Worm (Caenorhabditis elegans): ENCODE data around the gene E_BE45912.2.

DNA sequence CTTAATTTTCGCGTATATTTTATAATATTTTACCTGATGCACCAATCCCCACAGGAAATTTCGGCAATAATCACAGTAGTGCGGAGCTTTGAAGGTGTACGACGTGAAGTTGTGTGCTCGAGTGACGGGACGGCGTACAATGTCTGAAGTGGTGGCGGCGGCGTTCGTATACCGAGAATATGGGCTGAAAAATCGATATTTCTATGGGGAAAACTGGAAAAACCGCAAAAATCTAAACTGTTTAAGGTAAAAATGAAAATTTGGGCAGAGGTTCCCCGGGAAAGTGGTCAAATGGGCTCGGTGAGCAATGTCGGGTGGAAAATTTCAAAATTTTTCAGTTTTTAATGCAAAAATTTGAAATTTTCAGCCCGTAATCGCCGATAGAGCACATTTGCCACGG lies 4.0 kb upstream of the E_BE45912.2 start:
- no peak for TF ChIP-seq zag-1 (tag; optimal IDR thresholded peaks at IDR 0.05)
- no peak for TF ChIP-seq elt-2 (tag; optimal IDR thresholded peaks at IDR 0.05)
- TF ChIP-seq ztf-4 (tag; optimal IDR thresholded peaks at IDR 0.05), result no peak
- no peak for TF ChIP-seq nhr-11 (tag; optimal IDR thresholded peaks at IDR 0.05)

Measured in whole organism, L3 larva.